Worm (Caenorhabditis elegans) whole organism, young adult: Measurements from ENCODE around the gene B0280.7.

Source experiments
- ceh-40 ChIP-seq: fragments of 200-800 bp; sonication (Bioruptor generic); IDR thresholded peaks from 2 replicates; pipeline ENCODE4 v1.3.6; 2022; ENCODE audit warnings: missing genetic modification characterization, missing compliant biosample characterization
- lir-1 ChIP-seq: fragments of 200-800 bp; sonication (Bioruptor generic); conservative IDR thresholded peaks from 2 replicates; pipeline ENCODE4 v1.3.6; 2022; ENCODE audit warnings: missing genetic modification reagents, missing genetic modification characterization, missing compliant biosample characterization
- unc-62 ChIP-seq: fragments of 150-350 bp; optimal IDR thresholded peaks from 2 replicates; lab custom pipeline; 2014; ENCODE audit warnings: missing biosample characterization, missing genetic modification reagents, missing genetic modification characterization

DNA sequence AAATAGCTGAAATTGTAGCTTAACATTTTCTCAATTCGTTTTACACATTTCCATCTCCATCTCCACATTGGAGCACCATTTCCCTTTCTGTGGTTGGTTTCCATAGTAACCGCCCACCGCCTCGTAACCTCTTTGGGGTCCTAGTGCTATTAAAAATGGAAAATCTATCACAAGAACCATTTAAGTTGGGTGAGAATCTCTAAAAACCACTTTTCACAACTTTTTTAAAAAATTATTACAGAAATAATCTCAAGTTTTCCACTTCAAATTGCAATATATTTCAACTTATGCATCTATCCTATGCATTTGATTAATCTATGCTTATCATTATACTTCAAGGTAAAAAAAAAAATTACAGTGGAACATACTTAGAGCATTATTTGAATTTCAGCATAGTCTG lies 41.7 kb downstream of the B0280.7 start, which contains the start of gene tmem-17:
- TF ChIP-seq ceh-40 (GFP tag; lab: Robert Waterston, UW) (no peak), unc-62 (GFP tag; lab: Kevin White, UChicago) (no peak), lir-1 (GFP tag; lab: Robert Waterston, UW) (no peak)
